Fruit fly (Drosophila melanogaster): ENCODE results near the gene CG43082.
A peak's percentile ranks its signal among the peaks of the same experiment; 100 is the strongest.

The CG43082 gene

DNA sequence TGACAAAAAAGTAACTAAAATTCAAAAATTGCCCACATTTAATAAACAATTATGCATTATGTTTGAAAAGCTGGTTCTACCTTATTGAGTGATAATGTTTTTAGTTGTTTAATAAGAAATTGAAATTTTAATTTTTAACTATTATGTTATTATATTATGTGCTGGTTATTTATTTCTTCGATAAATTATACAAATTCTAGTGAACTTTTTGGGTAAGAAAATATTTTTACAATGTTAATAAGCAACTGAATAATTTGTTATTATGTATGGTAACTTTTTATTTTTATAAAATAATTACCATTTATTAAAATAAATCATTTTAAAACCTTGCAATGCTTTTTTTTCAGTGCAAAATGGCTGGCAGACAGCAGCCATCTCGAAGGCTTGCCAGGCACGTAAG lies 45.2 kb upstream of the CG43082 start (continued):
- TF ChIP-seq vnd (GFP tag; IDR thresholded peaks at IDR 0.05; ENCODE audit: partially characterized antibody) (no peak), CG4424 (GFP tag; optimal IDR thresholded peaks at IDR 0.05) (no peak), Mad (GFP tag; optimal IDR thresholded peaks at IDR 0.05) (no peak), CG15269 (tag; optimal IDR thresholded peaks at IDR 0.05) (peak; percentile 2), nom (GFP tag; optimal IDR thresholded peaks at IDR 0.05) (no peak), CG12299 (tag; optimal IDR thresholded peaks at IDR 0.05) (no peak), lmd (GFP tag; IDR thresholded peaks at IDR 0.05) (no peak), ash1 (GFP tag; optimal IDR thresholded peaks at IDR 0.05) (no peak), mam (GFP tag; optimal IDR thresholded peaks at IDR 0.05) (no peak), Ravus (GFP tag; IDR thresholded peaks at IDR 0.05) (no peak), corto (GFP tag; optimal IDR thresholded peaks at IDR 0.05) (no peak), CG12155 (GFP tag; optimal IDR thresholded peaks at IDR 0.05) (no peak), wor (GFP tag; IDR thresholded peaks at IDR 0.05) (no peak), CG6791 (GFP tag; IDR thresholded peaks at IDR 0.05; ENCODE audit: partially characterized antibody) (no peak), H15 (GFP tag; IDR thresholded peaks at IDR 0.05) (no peak), croc (GFP tag; conservative IDR thresholded peaks at IDR 0.05) (no peak), CG1647 (GFP tag; optimal IDR thresholded peaks at IDR 0.05) (no peak), exex (tag; optimal IDR thresholded peaks at IDR 0.05) (no peak), pnt (GFP tag; optimal IDR thresholded peaks at IDR 0.05) (no peak), CG10321 (GFP tag; IDR thresholded peaks at IDR 0.05) (no peak), CG8359 (GFP tag; optimal IDR thresholded peaks at IDR 0.05; ENCODE audit: borderline replicate concordance) (no peak), CG9727 (GFP tag; optimal IDR thresholded peaks at IDR 0.05) (peak; percentile 39), CG13424 (tag; optimal IDR thresholded peaks at IDR 0.05) (peak; percentile 29), Hr51 (GFP tag; optimal IDR thresholded peaks at IDR 0.05) (peak in 1 of 2 experiments; percentile 44), ind (GFP tag; optimal IDR thresholded peaks at IDR 0.05) (no peak), CG9817 (tag; optimal IDR thresholded peaks at IDR 0.05) (no peak), CG2202 (tag; optimal IDR thresholded peaks at IDR 0.05) (no peak), CG9876 (GFP tag; optimal IDR thresholded peaks at IDR 0.05) (no peak), CG3407 (GFP tag; optimal IDR thresholded peaks at IDR 0.05) (no peak), hth (optimal IDR thresholded peaks at IDR 0.05) (no peak), lbe (GFP tag; optimal IDR thresholded peaks at IDR 0.05) (no peak), dmrt99B (tag; optimal IDR thresholded peaks at IDR 0.05) (peak; percentile 27), pum (GFP tag; optimal IDR thresholded peaks at IDR 0.05) (no peak), inv (GFP tag; IDR thresholded peaks at IDR 0.05; ENCODE audit: partially characterized antibody) (no peak), Meics (GFP tag; optimal IDR thresholded peaks at IDR 0.05) (peak; percentile 55), CG32532 (GFP tag; IDR thresholded peaks at IDR 0.05) (no peak), Hsf (GFP tag; optimal IDR thresholded peaks at IDR 0.05) (no peak), CG7839 (tag; optimal IDR thresholded peaks at IDR 0.05) (peak; percentile 44), CG31441 (GFP tag; IDR thresholded peaks at IDR 0.05) (peak; percentile 55; the same call in 1 of the 2 replicates), disco-r (GFP tag; optimal IDR thresholded peaks at IDR 0.05) (no peak), Mes4 (GFP tag; optimal IDR thresholded peaks at IDR 0.05) (no peak), CG30403 (GFP tag; optimal IDR thresholded peaks at IDR 0.05) (no peak), CTCF (GFP tag; optimal IDR thresholded peaks at IDR 0.05) (no peak), nerfin-2 (GFP tag; IDR thresholded peaks at IDR 0.05; ENCODE audit: partially characterized antibody) (no peak), gem (tag; optimal IDR thresholded peaks at IDR 0.05) (peak; percentile 48), CG17385 (GFP tag; optimal IDR thresholded peaks at IDR 0.05) (peak; percentile 1), nmo (GFP tag; optimal IDR thresholded peaks at IDR 0.05) (peak; percentile 14), CG13775 (GFP tag; optimal IDR thresholded peaks at IDR 0.05) (no peak), CG18011 (GFP tag; optimal IDR thresholded peaks at IDR 0.05) (no peak), cas (GFP tag; IDR thresholded peaks at IDR 0.05) (no peak), D19A (tag; optimal IDR thresholded peaks at IDR 0.05) (no peak), CG12391 (tag; optimal IDR thresholded peaks at IDR 0.05) (peak; percentile 30)
